Worm (Caenorhabditis elegans) whole organism, L2 larva: ENCODE data around the gene B0546.4.

Source experiments
- blmp-1 ChIP-seq: sonication (generic microtip); optimal IDR thresholded peaks from 2 replicates; lab custom pipeline; 2017; ENCODE audit warnings: missing genetic modification characterization, mild to moderate bottlenecking, missing compliant biosample characterization, antibody characterized with exemption, moderate library complexity; ENCODE audit not compliant: insufficient read depth
- dmd-4 ChIP-seq: sonication (generic microtip); optimal IDR thresholded peaks from 2 replicates; lab custom pipeline; 2017; ENCODE audit warnings: missing biosample characterization, missing genetic modification characterization
- egl-27 ChIP-seq: sonication (generic microtip); optimal IDR thresholded peaks from 3 replicates; lab custom pipeline; 2017; ENCODE audit warnings: missing biosample characterization, missing genetic modification reagents, missing genetic modification characterization
- elt-1 ChIP-seq: fragments of 150-350 bp; optimal IDR thresholded peaks from 2 replicates; lab custom pipeline; 2014; ENCODE audit warnings: missing biosample characterization, missing genetic modification characterization
- lin-11 ChIP-seq: fragments of 150-350 bp; sonication (generic microtip); optimal IDR thresholded peaks from 2 replicates; lab custom pipeline; 2014; ENCODE audit warnings: missing biosample characterization, missing genetic modification characterization, inconsistent platforms, mixed read lengths
- nhr-12 ChIP-seq: fragments of 150-350 bp; optimal IDR thresholded peaks from 2 replicates; lab custom pipeline; 2014; ENCODE audit warnings: missing biosample characterization, missing genetic modification characterization
- nhr-6 ChIP-seq: fragments of 150-350 bp; optimal IDR thresholded peaks from 2 replicates; lab custom pipeline; 2014; ENCODE audit warnings: missing biosample characterization, missing genetic modification characterization
- peb-1 ChIP-seq: fragments of 150-350 bp; optimal IDR thresholded peaks from 2 replicates; lab custom pipeline; 2014; ENCODE audit warnings: missing biosample characterization, missing genetic modification characterization
- skn-1 ChIP-seq: sonication (generic microtip); optimal IDR thresholded peaks from 2 replicates; lab custom pipeline; 2017; ENCODE audit warnings: missing biosample characterization, missing genetic modification characterization
- sma-9 ChIP-seq, 2 experiments: fragments of 150-350 bp in 1 of 2; sonication (generic microtip) in 1 of 2; optimal IDR thresholded peaks; 2 replicates each; lab custom pipeline; 2014 to 2016; ENCODE audit warnings: missing genetic modification characterization in 2 of 2, mild to moderate bottlenecking in 1 of 2, missing biosample characterization in 1 of 2, missing compliant biosample characterization in 1 of 2, missing genetic modification reagents in 1 of 2, moderate library complexity in 1 of 2
- unc-55 ChIP-seq: fragments of 150-350 bp; sonication (generic microtip); optimal IDR thresholded peaks from 3 replicates; lab custom pipeline; 2014; ENCODE audit warnings: missing biosample characterization, missing genetic modification reagents, missing genetic modification characterization
- ztf-11 ChIP-seq: sonication (generic microtip); optimal IDR thresholded peaks from 2 replicates; lab custom pipeline; 2017; ENCODE audit warnings: missing biosample characterization, missing genetic modification characterization

ce11 chrIV:3385337-3386215 is 1.6 kb upstream of the B0546.4 start, which contains the start of gene mai-2:
- no peak for TF ChIP-seq egl-27 (tag; lab: Kevin White, UChicago)
- TF ChIP-seq elt-1 (tag; lab: Kevin White, UChicago): no peak
- peak; percentile 82 for TF ChIP-seq unc-55 (GFP tag; lab: Kevin White, UChicago)
- TF ChIP-seq peb-1: no peak
- peak; percentile 48 for TF ChIP-seq lin-11 (tag; lab: Kevin White, UChicago)
- TF ChIP-seq ztf-11 (tag; lab: Kevin White, UChicago): no peak
- TF ChIP-seq skn-1 (tag; lab: Kevin White, UChicago): no peak
- no peak for TF ChIP-seq nhr-6 (tag; lab: Kevin White, UChicago)
- no peak for TF ChIP-seq dmd-4 (tag; lab: Kevin White, UChicago)
- peak; percentile 42 for TF ChIP-seq blmp-1 (tag; lab: Kevin White, UChicago)
- TF ChIP-seq nhr-12 (tag; lab: Kevin White, UChicago): no peak
- peak; percentile 25 for TF ChIP-seq sma-9 (GFP tag; optimal IDR thresholded peaks at IDR 0.05; lab: Kevin White, UChicago)
- TF ChIP-seq sma-9 (tag; optimal IDR thresholded peaks at IDR 0.05; lab: Kevin White, UChicago): no peak
